Fruit fly (Drosophila melanogaster) whole organism, wandering third instar larva: ENCODE measurements around the gene spg.

Experiments used
- CG32264 ChIP-seq: fragments of 200-800 bp; sonication (Bioruptor generic); optimal IDR thresholded peaks from 2 replicates; lab custom pipeline; 2016; ENCODE audit warnings: missing biosample characterization, missing genetic modification characterization
- Dif ChIP-seq: fragments of 200-275, 200-300 bp; sonication (Bioruptor generic); optimal IDR thresholded peaks from 2 replicates; lab custom pipeline; 2018; ENCODE audit warnings: missing biosample characterization, missing genetic modification characterization; ENCODE audit not compliant: partially characterized antibody
- Mio ChIP-seq: sonication (Bioruptor generic); optimal IDR thresholded peaks from 2 replicates; lab custom pipeline; 2016; ENCODE audit warnings: missing biosample characterization, missing genetic modification characterization
- lola ChIP-seq: fragments of >200 bp; optimal IDR thresholded peaks from 2 replicates; lab custom pipeline; 2017; ENCODE audit warnings: missing biosample characterization, missing genetic modification characterization

DNA sequence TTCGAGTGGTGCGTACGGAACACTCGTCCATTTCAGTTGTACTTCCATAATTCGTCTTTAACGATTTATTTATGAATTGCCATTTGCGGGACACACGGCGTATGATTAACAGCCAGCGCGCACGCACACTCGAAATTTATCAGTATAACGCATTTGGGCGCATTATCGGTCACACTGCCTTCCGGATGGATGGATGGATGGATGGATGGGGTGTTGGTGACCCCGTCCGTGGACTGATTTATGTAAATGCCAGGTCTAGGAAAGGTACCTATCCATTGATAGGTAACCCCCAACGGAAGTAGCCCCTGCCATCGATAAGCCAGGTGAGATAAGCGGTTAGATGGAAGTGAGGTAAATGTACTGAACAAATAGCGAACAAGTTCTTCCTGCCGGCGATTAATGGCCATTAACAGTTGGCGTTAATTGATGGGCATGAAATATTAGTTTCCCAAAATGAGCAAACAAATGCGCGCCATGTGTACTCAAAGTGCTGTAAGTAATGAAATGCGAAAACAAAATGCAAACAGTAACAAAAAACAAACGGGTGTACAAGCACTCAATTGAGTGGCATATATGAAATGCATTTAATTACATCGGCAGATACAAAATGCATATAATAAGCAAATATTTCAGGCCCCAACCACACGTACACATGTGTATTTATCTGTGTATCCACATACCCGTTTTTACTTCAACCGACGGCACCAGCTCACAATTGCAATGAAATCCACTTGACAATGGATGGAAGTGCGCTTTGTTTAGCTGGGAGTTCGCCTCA, 3.8 kb downstream of the spg start:
- no peak for TF ChIP-seq CG32264 (GFP tag; lab: Kevin White, UChicago)
- TF ChIP-seq Dif (GFP tag; lab: Kevin White, UChicago) = no peak
- TF ChIP-seq lola (GFP tag; lab: Kevin White, UChicago) = no peak
- TF ChIP-seq Mio (GFP tag; lab: Kevin White, UChicago) = no peak
